Worm (Caenorhabditis elegans): ENCODE measurements around the gene C39E6.2.
A peak's percentile ranks its signal among the peaks of the same experiment; 100 is the strongest.

C39E6.2 gene

DNA sequence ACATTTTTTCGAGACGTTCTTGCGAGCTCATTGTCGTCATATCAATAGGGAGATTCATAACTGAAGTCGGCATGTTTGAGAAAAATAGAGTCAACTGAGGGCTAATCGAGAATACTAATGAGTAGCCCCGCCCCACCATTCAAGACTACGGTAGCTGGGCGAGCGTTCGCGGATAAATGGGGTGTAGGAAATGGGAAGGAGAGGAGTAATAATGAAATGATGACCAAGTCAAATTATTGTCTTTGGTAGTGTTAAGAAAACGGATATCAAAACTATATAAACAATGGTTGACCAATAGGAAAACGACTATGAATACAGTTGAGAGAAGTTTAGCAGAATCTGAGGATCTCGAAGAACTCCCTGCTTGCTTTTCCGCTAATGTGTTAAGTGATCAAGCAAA is 6.6 kb upstream of the C39E6.2 start, which contains the start of gene mls-2:
Gene mls-2, minus strand, starts transcription at position 101 of the 400 bp plus-strand sequence.
- TF ChIP-seq sem-2 (GFP tag; optimal IDR thresholded peaks at IDR 0.05): no peak
- TF ChIP-seq mls-2 (tag; optimal IDR thresholded peaks at IDR 0.05): peak; percentile 66

DNA sequence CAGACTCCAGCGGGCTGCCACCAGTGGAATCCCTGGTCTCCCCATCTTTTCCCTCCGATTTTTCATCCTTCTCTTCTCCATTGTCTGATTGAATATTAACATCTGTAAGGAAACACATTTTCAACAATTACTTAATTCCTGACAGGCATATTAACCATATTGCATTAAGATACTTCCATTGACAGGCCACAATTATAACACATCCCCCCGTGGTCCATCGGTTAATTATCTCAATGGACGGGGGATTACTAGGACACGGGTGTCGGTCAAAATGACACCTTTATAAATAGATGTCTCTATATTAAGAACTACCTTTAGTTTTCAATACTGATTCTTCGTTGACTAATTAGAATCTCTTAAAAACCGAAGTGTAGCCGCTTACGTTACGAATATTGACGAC is 4.8 kb upstream of the C39E6.2 start:
- TF ChIP-seq sptf-1 (tag; optimal IDR thresholded peaks at IDR 0.05) (no peak), drap-1 (GFP tag; optimal IDR thresholded peaks at IDR 0.05) (no peak), unc-62 (GFP tag; optimal IDR thresholded peaks at IDR 0.05) (no peak), ham-2 (GFP tag; optimal IDR thresholded peaks at IDR 0.05) (no peak), nhr-28 (tag; optimal IDR thresholded peaks at IDR 0.05) (no peak), flh-1 (GFP tag; optimal IDR thresholded peaks at IDR 0.05) (no peak), sem-2 (GFP tag; optimal IDR thresholded peaks at IDR 0.05) (no peak), ceh-83 (GFP tag; optimal IDR thresholded peaks at IDR 0.05) (no peak), hlh-1 (tag; optimal IDR thresholded peaks at IDR 0.05) (no peak), pha-4 (tag; optimal IDR thresholded peaks at IDR 0.05) (no peak), blmp-1 (tag; optimal IDR thresholded peaks at IDR 0.05) (no peak), mls-2 (tag; optimal IDR thresholded peaks at IDR 0.05) (peak; percentile 98), bed-3 (GFP tag; optimal IDR thresholded peaks at IDR 0.05) (no peak), nhr-237 (tag; optimal IDR thresholded peaks at IDR 0.05) (no peak), nhr-12 (tag; optimal IDR thresholded peaks at IDR 0.05) (no peak), nhr-2 (tag; optimal IDR thresholded peaks at IDR 0.05) (peak; percentile 91), tbx-8 (GFP tag; optimal IDR thresholded peaks at IDR 0.05) (no peak), elt-3 (tag; optimal IDR thresholded peaks at IDR 0.05) (no peak), unc-39 (tag; optimal IDR thresholded peaks at IDR 0.05) (no peak), M03D4.4 (tag; optimal IDR thresholded peaks at IDR 0.05) (no peak), ceh-39 (tag; optimal IDR thresholded peaks at IDR 0.05) (no peak), lin-32 (GFP tag; optimal IDR thresholded peaks at IDR 0.05) (no peak), elt-1 (tag; optimal IDR thresholded peaks at IDR 0.05; ENCODE audit: borderline replicate concordance, insufficient read depth) (no peak), nhr-76 (tag; optimal IDR thresholded peaks at IDR 0.05) (no peak), zip-8 (tag; optimal IDR thresholded peaks at IDR 0.05) (no peak), ztf-11 (tag; optimal IDR thresholded peaks at IDR 0.05) (no peak), unc-120 (tag; optimal IDR thresholded peaks at IDR 0.05; ENCODE audit: poor library complexity, severe bottlenecking) (no peak), cnd-1 (tag; optimal IDR thresholded peaks at IDR 0.05) (no peak), lsy-2 (tag; optimal IDR thresholded peaks at IDR 0.05) (no peak), snpc-4 (tag; optimal IDR thresholded peaks at IDR 0.05) (no peak), ces-1 (GFP tag; optimal IDR thresholded peaks at IDR 0.05) (peak; percentile 54), mab-5 (tag; optimal IDR thresholded peaks at IDR 0.05) (no peak), ceh-43 (GFP tag; optimal IDR thresholded peaks at IDR 0.05) (peak; percentile 52), mep-1 (tag; optimal IDR thresholded peaks at IDR 0.05) (no peak), lin-13 (tag; optimal IDR thresholded peaks at IDR 0.05) (no peak)

DNA sequence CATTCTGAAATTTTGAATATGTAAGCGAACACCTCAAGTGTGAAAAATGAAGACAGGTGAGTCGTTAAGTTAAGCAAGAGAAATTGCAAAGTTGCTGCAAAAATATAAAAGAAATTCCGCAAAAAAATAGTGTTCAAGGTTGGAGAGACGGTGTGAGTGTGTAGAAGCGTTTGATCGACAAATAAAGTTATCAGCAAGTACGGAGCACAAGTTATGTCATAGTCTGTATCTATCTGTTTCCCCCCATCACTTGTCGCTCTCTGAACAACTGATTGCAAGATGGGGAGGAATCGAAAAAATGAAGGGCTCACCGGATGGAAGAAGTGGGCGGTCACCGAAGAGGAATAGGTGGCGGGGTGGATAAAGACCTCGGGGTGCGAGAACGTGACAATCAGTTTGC is 5.8 kb downstream of the C39E6.2 start, which contains the start of gene lon-2:
Gene lon-2, minus strand, starts transcription at position 4 of the 400 bp plus-strand sequence.
- TF ChIP-seq drap-1 (GFP tag; optimal IDR thresholded peaks at IDR 0.05) (no peak), lsy-2 (tag; optimal IDR thresholded peaks at IDR 0.05) (no peak), ces-1 (GFP tag; optimal IDR thresholded peaks at IDR 0.05) (no peak), lin-32 (GFP tag; optimal IDR thresholded peaks at IDR 0.05) (no peak), hlh-1 (tag; optimal IDR thresholded peaks at IDR 0.05) (no peak)

DNA sequence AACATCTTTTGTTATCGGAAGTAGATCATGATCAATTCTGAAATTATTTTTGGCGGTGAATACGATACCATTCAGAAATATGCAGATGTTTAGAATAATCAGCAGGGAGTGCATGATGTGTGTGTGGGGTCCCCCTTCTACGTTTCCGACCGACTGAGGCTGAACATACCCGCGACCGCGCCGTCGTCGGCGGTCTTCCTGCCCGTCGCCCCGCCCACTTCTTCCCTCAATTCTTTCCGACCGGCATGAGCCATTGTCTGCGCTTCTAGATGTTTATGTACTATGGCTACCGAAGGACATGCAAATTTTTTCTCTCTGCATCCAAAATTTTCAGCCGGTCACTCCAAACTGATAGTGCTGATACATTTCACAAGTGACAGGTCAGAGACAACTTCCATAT is 10.9 kb downstream of the C39E6.2 start:
- TF ChIP-seq sem-2 (GFP tag; optimal IDR thresholded peaks at IDR 0.05): no peak
- TF ChIP-seq unc-62 (GFP tag; optimal IDR thresholded peaks at IDR 0.05): no peak
- TF ChIP-seq mab-5 (tag; optimal IDR thresholded peaks at IDR 0.05): no peak
- TF ChIP-seq unc-120 (tag; optimal IDR thresholded peaks at IDR 0.05; ENCODE audit: poor library complexity, severe bottlenecking): no peak
- no peak for TF ChIP-seq nhr-28 (tag; optimal IDR thresholded peaks at IDR 0.05)
- TF ChIP-seq lsy-2 (tag; optimal IDR thresholded peaks at IDR 0.05): no peak
- TF ChIP-seq blmp-1 (tag; optimal IDR thresholded peaks at IDR 0.05): no peak
- no peak for TF ChIP-seq drap-1 (GFP tag; optimal IDR thresholded peaks at IDR 0.05)
- no peak for TF ChIP-seq pha-4 (tag; optimal IDR thresholded peaks at IDR 0.05)
- no peak for TF ChIP-seq lin-13 (tag; optimal IDR thresholded peaks at IDR 0.05)
- TF ChIP-seq lin-32 (GFP tag; optimal IDR thresholded peaks at IDR 0.05): no peak
- no peak for TF ChIP-seq unc-39 (tag; optimal IDR thresholded peaks at IDR 0.05)
- TF ChIP-seq ceh-83 (GFP tag; optimal IDR thresholded peaks at IDR 0.05): no peak

All from whole organism, mixed stage, embryonic.